Fruit fly (Drosophila melanogaster): Measurements from ENCODE around the gene Vap33.
A peak's percentile ranks its signal among the peaks of the same experiment; 100 is the strongest.

The Vap33 gene

dm6 chrX:3964965-3965420 is 16.2 kb downstream of the Vap33 start, which contains the start of gene lva (continued):
- TF ChIP-seq lov (optimal IDR thresholded peaks at IDR 0.05), result no peak
- no peak for TF ChIP-seq lov (GFP tag; IDR thresholded peaks at IDR 0.05)
- no peak for TF ChIP-seq row (GFP tag; IDR thresholded peaks at IDR 0.05)
- TF ChIP-seq CG4424 (GFP tag; optimal IDR thresholded peaks at IDR 0.05), result no peak
- peak; percentile 63 for TF ChIP-seq CG6791 (GFP tag; IDR thresholded peaks at IDR 0.05; ENCODE audit: partially characterized antibody)
- TF ChIP-seq E2f2 (GFP tag; IDR thresholded peaks at IDR 0.05), result peak; percentile 87
- TF ChIP-seq Hey (tag; optimal IDR thresholded peaks at IDR 0.05), result no peak
- TF ChIP-seq CrebB (tag; optimal IDR thresholded peaks at IDR 0.05), result no peak
- no peak for TF ChIP-seq CG4328 (GFP tag; optimal IDR thresholded peaks at IDR 0.05)
- 0 out of 4 replicates have a peak, but pooled peaks have one; percentile 26 for TF ChIP-seq chinmo (GFP tag; IDR thresholded peaks at IDR 0.05; ENCODE audit: partially characterized antibody)
- TF ChIP-seq tgo (GFP tag; IDR thresholded peaks at IDR 0.05), result no peak
- TF ChIP-seq Ptx1 (GFP tag; IDR thresholded peaks at IDR 0.05), result no peak
- TF ChIP-seq Fer1 (GFP tag; optimal IDR thresholded peaks at IDR 0.05), result no peak
- peak; percentile 40 for TF ChIP-seq CG9797 (GFP tag; optimal IDR thresholded peaks at IDR 0.05)
- TF ChIP-seq CG31365 (tag; optimal IDR thresholded peaks at IDR 0.05), result no peak
- no peak for TF ChIP-seq Gug (GFP tag; IDR thresholded peaks at IDR 0.05)

DNA sequence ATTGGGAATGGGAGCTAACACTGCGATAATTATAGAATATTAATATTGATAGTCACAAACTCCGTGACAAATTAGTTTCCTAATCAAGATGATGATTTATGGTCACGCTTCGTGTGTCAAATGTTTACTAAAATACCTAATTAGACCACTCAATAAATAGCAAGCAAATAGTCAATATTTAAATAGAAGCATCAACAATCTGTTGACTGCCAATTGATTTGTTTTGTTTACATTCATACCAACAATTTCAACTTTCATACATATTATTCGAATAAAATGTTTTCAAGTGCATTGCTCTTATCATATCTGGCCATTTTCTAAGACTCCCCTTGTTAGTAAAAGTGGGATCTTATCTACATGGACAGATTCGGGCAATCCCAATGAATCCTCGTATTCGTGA is 18.8 kb downstream of the Vap33 start:
- peak; percentile 59 for TF ChIP-seq Med (GFP tag)
- TF ChIP-seq CG2875 (GFP tag; optimal IDR thresholded peaks at IDR 0.05), result peak; percentile 33
- TF ChIP-seq CG15696 (tag; optimal IDR thresholded peaks at IDR 0.05), result peak; percentile 37
- TF ChIP-seq Bdp1 (GFP tag; optimal IDR thresholded peaks at IDR 0.05), result no peak
- TF ChIP-seq CG33557 (GFP tag; optimal IDR thresholded peaks at IDR 0.05), result peak; percentile 70
- TF ChIP-seq CG14710 (tag; optimal IDR thresholded peaks at IDR 0.05), result peak; percentile 27
- TF ChIP-seq sc (optimal IDR thresholded peaks at IDR 0.05), result no peak
- TF ChIP-seq sc (GFP tag; optimal IDR thresholded peaks at IDR 0.05), result peak; percentile 34
- TF ChIP-seq CrebB (tag; optimal IDR thresholded peaks at IDR 0.05), result peak; percentile 8
- no peak for TF ChIP-seq B-H1 (GFP tag; IDR thresholded peaks at IDR 0.05)
- TF ChIP-seq Tbp (GFP tag; optimal IDR thresholded peaks at IDR 0.05), result no peak
- TF ChIP-seq org-1 (GFP tag; optimal IDR thresholded peaks at IDR 0.05), result peak; percentile 18
- TF ChIP-seq CG2712 (tag; optimal IDR thresholded peaks at IDR 0.05), result peak; percentile 25
- peak; percentile 27 for TF ChIP-seq nerfin-1 (tag; optimal IDR thresholded peaks at IDR 0.05)
- peak in 1 of 3 experiments; percentile 42 for TF ChIP-seq lola (GFP tag; optimal IDR thresholded peaks at IDR 0.05)
- TF ChIP-seq CG2202 (tag; optimal IDR thresholded peaks at IDR 0.05), result peak; percentile 21
- peak; percentile 17 for TF ChIP-seq fd64A (GFP tag; optimal IDR thresholded peaks at IDR 0.05)
- 0 out of 3 replicates have a peak, but pooled peaks have one; percentile 38 for TF ChIP-seq ci (GFP tag; IDR thresholded peaks at IDR 0.05)
- no peak for TF ChIP-seq so (GFP tag; IDR thresholded peaks at IDR 0.05)
- no peak for TF ChIP-seq CG42726 (GFP tag; IDR thresholded peaks at IDR 0.05; ENCODE audit: partially characterized antibody)
- peak; percentile 55 for TF ChIP-seq dmrt11E (tag; optimal IDR thresholded peaks at IDR 0.05)
- TF ChIP-seq CG6813 (GFP tag; optimal IDR thresholded peaks at IDR 0.05), result peak; percentile 41
- peak; percentile 2 for TF ChIP-seq CG13424 (tag; optimal IDR thresholded peaks at IDR 0.05)
- TF ChIP-seq Xrp1 (GFP tag; IDR thresholded peaks at IDR 0.05), result 0 out of 2 replicates have a peak, but pooled peaks have one; percentile 16
- TF ChIP-seq CG17359 (tag; optimal IDR thresholded peaks at IDR 0.05), result peak; percentile 45
- peak; percentile 23 for TF ChIP-seq wek (GFP tag; optimal IDR thresholded peaks at IDR 0.05)
- no peak for TF ChIP-seq btn (GFP tag; optimal IDR thresholded peaks at IDR 0.05)
- TF ChIP-seq sens (GFP tag), result peak; percentile 85
- peak in 1 of 2 experiments; percentile 69 for TF ChIP-seq bsh (GFP tag; optimal IDR thresholded peaks at IDR 0.05)

All from whole organism, embryonic.